Fruit fly (Drosophila melanogaster) whole organism, embryonic: ENCODE measurements around the gene Cyt-c-p.

Source experiments
- CG16863 ChIP-seq: fragments of 200-800 bp; sonication (Bioruptor generic); optimal IDR thresholded peaks from 3 replicates; lab custom pipeline; 2016; ENCODE audit warnings: missing biosample characterization, missing genetic modification characterization
- CG17802 ChIP-seq: fragments of 200-800 bp; sonication (Bioruptor generic); optimal IDR thresholded peaks from 2 replicates; lab custom pipeline; 2018; ENCODE audit warnings: missing biosample characterization, mild to moderate bottlenecking, missing genetic modification characterization, moderate library complexity
- CG18599 ChIP-seq: fragments of 200-800 bp; sonication (Bioruptor generic); optimal IDR thresholded peaks from 3 replicates; lab custom pipeline; 2017; ENCODE audit warnings: missing biosample characterization, missing genetic modification characterization, mild to moderate bottlenecking, moderate library complexity, missing genetic modification reagents
- CG2678 ChIP-seq: fragments of 200-800 bp; sonication (Bioruptor generic); optimal IDR thresholded peaks from 3 replicates; lab custom pipeline; 2019; ENCODE audit warnings: missing biosample characterization, mild to moderate bottlenecking, missing genetic modification characterization, moderate library complexity
- CG31365 ChIP-seq: fragments of 200-800 bp; sonication (Bioruptor generic); optimal IDR thresholded peaks from 2 replicates; lab custom pipeline; 2018; ENCODE audit warnings: missing biosample characterization, mild to moderate bottlenecking, missing genetic modification characterization
- Eip74EF ChIP-seq, 2 experiments: fragments of 200-800 bp in 1 of 2; fragments of >200 bp in 1 of 2; sonication (Bioruptor generic) in 1 of 2; optimal IDR thresholded peaks; 2 replicates each; lab custom pipeline; 2017 to 2019; ENCODE audit warnings: missing biosample characterization in 2 of 2, missing genetic modification characterization in 2 of 2, mild to moderate bottlenecking in 1 of 2, moderate library complexity in 1 of 2
- Gug ChIP-seq: fragments of 200-800 bp; sonication (Bioruptor generic); IDR thresholded peaks from 4 replicates; pipeline ENCODE4 v1.3.6; 2022; ENCODE audit warnings: missing biosample characterization, missing genetic modification characterization
- Six4 ChIP-seq: fragments of 200-800 bp; sonication (Bioruptor generic); optimal IDR thresholded peaks from 2 replicates; lab custom pipeline; 2016; ENCODE audit warnings: missing biosample characterization, missing genetic modification characterization
- lbe ChIP-seq: fragments of 200-800 bp; sonication (Bioruptor generic); optimal IDR thresholded peaks from 2 replicates; lab custom pipeline; 2016; ENCODE audit warnings: missing biosample characterization, mild to moderate bottlenecking, missing genetic modification characterization
- org-1 ChIP-seq: fragments of 200-800 bp; sonication (Bioruptor generic); optimal IDR thresholded peaks from 2 replicates; lab custom pipeline; 2017; ENCODE audit warnings: missing biosample characterization, missing genetic modification characterization
- pb ChIP-seq: fragments of 200-800 bp; sonication (Bioruptor generic); optimal IDR thresholded peaks from 3 replicates; lab custom pipeline; 2016; ENCODE audit warnings: missing biosample characterization, missing genetic modification characterization
- sim ChIP-seq: fragments of 200-800 bp; sonication (Bioruptor generic); IDR thresholded peaks from 2 replicates; pipeline ENCODE4 v1.3.6; 2022; ENCODE audit warnings: missing biosample characterization, missing genetic modification characterization
- slou ChIP-seq: fragments of 200-800 bp; sonication (Bioruptor generic); optimal IDR thresholded peaks from 3 replicates; lab custom pipeline; 2016; ENCODE audit warnings: missing biosample characterization, missing genetic modification characterization
- vnd ChIP-seq: fragments of 200-800 bp; sonication (Bioruptor generic); IDR thresholded peaks from 3 replicates; pipeline ENCODE4 v1.3.6; 2022; ENCODE audit warnings: missing biosample characterization, missing genetic modification characterization; ENCODE audit not compliant: partially characterized antibody

DNA sequence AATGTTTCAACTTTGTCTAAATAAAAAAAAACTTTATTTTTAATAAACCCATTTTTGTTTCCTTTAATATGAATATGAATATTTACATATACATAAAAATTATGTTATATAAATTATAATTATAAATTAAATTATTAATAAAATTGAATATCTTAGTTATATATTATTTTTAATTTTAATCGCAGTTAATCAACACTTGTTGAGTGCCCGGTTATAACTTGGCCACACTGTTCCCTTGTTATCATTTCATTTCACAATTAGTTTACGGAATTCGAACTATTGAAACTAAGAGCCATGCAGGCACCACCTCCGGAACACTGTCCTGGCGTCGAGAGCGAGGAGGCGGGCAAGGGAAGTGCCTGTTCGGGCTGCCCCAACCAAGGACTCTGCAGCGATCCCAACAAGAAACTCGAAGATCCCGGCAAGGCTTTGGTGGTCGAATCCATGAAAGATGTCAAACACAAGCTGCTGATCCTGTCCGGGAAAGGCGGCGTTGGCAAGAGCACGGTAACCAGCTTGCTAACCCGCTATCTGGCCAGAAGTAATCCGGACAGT lies 12.7 kb downstream of the Cyt-c-p start, which contains the start of gene Nubp1:
- no peak for TF ChIP-seq sim (GFP tag; lab: Robert Waterston, UW)
- TF ChIP-seq Six4 = no peak
- no peak for TF ChIP-seq CG16863 (GFP tag; lab: Kevin White, UChicago)
- TF ChIP-seq CG2678 = no peak
- TF ChIP-seq pb (GFP tag; lab: Kevin White, UChicago) = no peak
- no peak for TF ChIP-seq lbe (GFP tag; lab: Kevin White, UChicago)
- no peak for TF ChIP-seq CG18599 (GFP tag; lab: Kevin White, UChicago)
- no peak for TF ChIP-seq CG17802 (tag; lab: Kevin White, UChicago)
- no peak for TF ChIP-seq Eip74EF (GFP tag; optimal IDR thresholded peaks at IDR 0.05; lab: Kevin White, UChicago)
- no peak for TF ChIP-seq vnd
- TF ChIP-seq org-1 = no peak
- TF ChIP-seq CG31365 = no peak
- no peak for TF ChIP-seq Gug (GFP tag; lab: Robert Waterston, UW)
- no peak for TF ChIP-seq slou
